Fruit fly (Drosophila melanogaster): Measurements from ENCODE around the gene Jwa.

Gene Jwa

dm6 chr2L:18717365-18718011 lies 12.0 kb upstream of the Jwa start (continued):
- TF ChIP-seq nmo (GFP tag; optimal IDR thresholded peaks at IDR 0.05) (no peak), CG15479 (GFP tag; optimal IDR thresholded peaks at IDR 0.05) (no peak), emc (GFP tag; optimal IDR thresholded peaks at IDR 0.05) (no peak), Dad (GFP tag; optimal IDR thresholded peaks at IDR 0.05) (no peak), Six4 (GFP tag; optimal IDR thresholded peaks at IDR 0.05) (no peak), CG31224 (GFP tag; IDR thresholded peaks at IDR 0.05) (no peak), wor (GFP tag; IDR thresholded peaks at IDR 0.05) (no peak), CG14710 (tag; optimal IDR thresholded peaks at IDR 0.05) (no peak), slp2 (GFP tag; optimal IDR thresholded peaks at IDR 0.05) (no peak), CG6791 (GFP tag; IDR thresholded peaks at IDR 0.05; ENCODE audit: partially characterized antibody) (no peak), CG30431 (GFP tag; optimal IDR thresholded peaks at IDR 0.05) (no peak), yki (optimal IDR thresholded peaks at IDR 0.05) (no peak), CG12299 (tag; optimal IDR thresholded peaks at IDR 0.05) (no peak), CG6683 (GFP tag; optimal IDR thresholded peaks at IDR 0.05) (no peak), CG18476 (GFP tag; optimal IDR thresholded peaks at IDR 0.05) (no peak), h (optimal IDR thresholded peaks at IDR 0.05) (no peak), CG1832 (GFP tag; optimal IDR thresholded peaks at IDR 0.05) (no peak), NC2α (GFP tag; optimal IDR thresholded peaks at IDR 0.05) (no peak), D19A (tag; optimal IDR thresholded peaks at IDR 0.05) (no peak), CG11504 (tag; optimal IDR thresholded peaks at IDR 0.05) (peak; percentile 20), CG18262 (tag; optimal IDR thresholded peaks at IDR 0.05) (no peak), az2 (GFP tag; optimal IDR thresholded peaks at IDR 0.05) (peak; percentile 1), CG9876 (GFP tag; optimal IDR thresholded peaks at IDR 0.05) (no peak), ro (GFP tag; IDR thresholded peaks at IDR 0.05) (no peak), peb (GFP tag; IDR thresholded peaks at IDR 0.05) (no peak), slbo (GFP tag; IDR thresholded peaks at IDR 0.05) (no peak), NfI (GFP tag; optimal IDR thresholded peaks at IDR 0.05) (no peak), luna (GFP tag; optimal IDR thresholded peaks at IDR 0.05) (no peak), kni (GFP tag; optimal IDR thresholded peaks at IDR 0.05) (peak; percentile 36), bbx (GFP tag; IDR thresholded peaks at IDR 0.05; ENCODE audit: partially characterized antibody) (no peak), CG6813 (GFP tag; optimal IDR thresholded peaks at IDR 0.05) (peak; percentile 51), gsb-n (tag; optimal IDR thresholded peaks at IDR 0.05) (no peak), crc (GFP tag; optimal IDR thresholded peaks at IDR 0.05) (no peak), CG30403 (GFP tag; optimal IDR thresholded peaks at IDR 0.05) (peak; percentile 11), dm (GFP tag; optimal IDR thresholded peaks at IDR 0.05) (no peak), CG4820 (GFP tag; optimal IDR thresholded peaks at IDR 0.05) (no peak), H2.0 (GFP tag; IDR thresholded peaks at IDR 0.05) (no peak), CG13775 (GFP tag; optimal IDR thresholded peaks at IDR 0.05) (no peak), CG4617 (GFP tag; optimal IDR thresholded peaks at IDR 0.05; ENCODE audit: borderline replicate concordance) (no peak), CG2120 (GFP tag; optimal IDR thresholded peaks at IDR 0.05) (no peak), corto (GFP tag; optimal IDR thresholded peaks at IDR 0.05) (no peak), slou (GFP tag; optimal IDR thresholded peaks at IDR 0.05) (no peak), Atf6 (GFP tag; IDR thresholded peaks at IDR 0.05) (no peak), sim (GFP tag; IDR thresholded peaks at IDR 0.05) (no peak), CG3995 (GFP tag; optimal IDR thresholded peaks at IDR 0.05) (no peak), NFAT (GFP tag; IDR thresholded peaks at IDR 0.05) (no peak), Jarid2 (GFP tag; optimal IDR thresholded peaks at IDR 0.05) (peak; percentile 2), CG2889 (GFP tag; IDR thresholded peaks at IDR 0.05) (no peak), CG33557 (GFP tag; optimal IDR thresholded peaks at IDR 0.05) (no peak), disco-r (GFP tag; optimal IDR thresholded peaks at IDR 0.05) (no peak), Bgb (GFP tag; IDR thresholded peaks at IDR 0.05; ENCODE audit: partially characterized antibody) (no peak), CG4854 (GFP tag; optimal IDR thresholded peaks at IDR 0.05) (no peak)

Measured in whole organism, embryonic.